Worm (Caenorhabditis elegans) whole organism, early embryonic: Measurements from ENCODE around the gene prx-2.
A peak's percentile ranks its signal among the peaks of the same experiment; 100 is the strongest.

Experiments
- F13C5.2 ChIP-seq: sonication (generic microtip); optimal IDR thresholded peaks from 2 replicates; lab custom pipeline; 2017; ENCODE audit warnings: mild to moderate bottlenecking, missing genetic modification characterization, inconsistent platforms, missing compliant biosample characterization
- aly-1 ChIP-seq: sonication (generic microtip); optimal IDR thresholded peaks from 2 replicates; lab custom pipeline; 2016; ENCODE audit warnings: missing genetic modification characterization, missing compliant biosample characterization
- ama-1 ChIP-seq: fragments of 150-350 bp; optimal IDR thresholded peaks from 2 replicates; lab custom pipeline; 2014
- ceh-13 ChIP-seq: fragments of 200-800 bp; sonication (Bioruptor generic); optimal IDR thresholded peaks from 2 replicates; lab custom pipeline; 2018; ENCODE audit warnings: mild to moderate bottlenecking, missing genetic modification characterization, missing compliant biosample characterization
- ceh-36 ChIP-seq: sonication (generic microtip); optimal IDR thresholded peaks from 2 replicates; lab custom pipeline; 2016; ENCODE audit warnings: missing genetic modification characterization, inconsistent platforms, missing compliant biosample characterization
- ets-7 ChIP-seq: sonication (generic microtip); optimal IDR thresholded peaks from 2 replicates; lab custom pipeline; 2016; ENCODE audit warnings: missing genotype, missing genetic modification characterization, missing compliant biosample characterization
- flt-1 ChIP-seq: fragments of 200-800 bp; sonication (Bioruptor generic); IDR thresholded peaks from 2 replicates; pipeline ENCODE4 v1.3.6; 2022; ENCODE audit warnings: missing genetic modification characterization, missing compliant biosample characterization
- hmbx-1 ChIP-seq: sonication (generic microtip); optimal IDR thresholded peaks from 2 replicates; lab custom pipeline; 2016; ENCODE audit warnings: mild to moderate bottlenecking, missing genetic modification characterization, missing compliant biosample characterization
- hmg-4 ChIP-seq: fragments of 200-800 bp; sonication (Bioruptor generic); optimal IDR thresholded peaks from 2 replicates; lab custom pipeline; 2018; ENCODE audit warnings: mild to moderate bottlenecking, missing genetic modification characterization, missing compliant biosample characterization
- pes-1 ChIP-seq: fragments of 200-800 bp; sonication (Bioruptor generic); IDR thresholded peaks from 2 replicates; pipeline ENCODE4 v1.3.6; 2022; ENCODE audit warnings: missing genetic modification reagents, missing genetic modification characterization, missing compliant biosample characterization
- scrt-1 ChIP-seq: fragments of 200-800 bp; sonication (Bioruptor generic); IDR thresholded peaks from 2 replicates; pipeline ENCODE4 v1.3.6; 2022; ENCODE audit warnings: missing genetic modification characterization, missing compliant biosample characterization
- sea-1 ChIP-seq: fragments of 200-800 bp; sonication (Bioruptor generic); conservative IDR thresholded peaks from 2 replicates; pipeline ENCODE4 v1.3.6; 2022; ENCODE audit warnings: missing genetic modification characterization, missing compliant biosample characterization
- tbx-11 ChIP-seq: fragments of 200-800 bp; sonication (Bioruptor generic); IDR thresholded peaks from 2 replicates; pipeline ENCODE4 v1.3.6; 2022; ENCODE audit warnings: missing genetic modification characterization, missing compliant biosample characterization
- tbx-37 ChIP-seq: fragments of 200-800 bp; sonication (Bioruptor generic); conservative IDR thresholded peaks from 2 replicates; pipeline ENCODE4 v1.3.6; 2022; ENCODE audit warnings: missing genetic modification reagents, missing genetic modification characterization, missing compliant biosample characterization

DNA sequence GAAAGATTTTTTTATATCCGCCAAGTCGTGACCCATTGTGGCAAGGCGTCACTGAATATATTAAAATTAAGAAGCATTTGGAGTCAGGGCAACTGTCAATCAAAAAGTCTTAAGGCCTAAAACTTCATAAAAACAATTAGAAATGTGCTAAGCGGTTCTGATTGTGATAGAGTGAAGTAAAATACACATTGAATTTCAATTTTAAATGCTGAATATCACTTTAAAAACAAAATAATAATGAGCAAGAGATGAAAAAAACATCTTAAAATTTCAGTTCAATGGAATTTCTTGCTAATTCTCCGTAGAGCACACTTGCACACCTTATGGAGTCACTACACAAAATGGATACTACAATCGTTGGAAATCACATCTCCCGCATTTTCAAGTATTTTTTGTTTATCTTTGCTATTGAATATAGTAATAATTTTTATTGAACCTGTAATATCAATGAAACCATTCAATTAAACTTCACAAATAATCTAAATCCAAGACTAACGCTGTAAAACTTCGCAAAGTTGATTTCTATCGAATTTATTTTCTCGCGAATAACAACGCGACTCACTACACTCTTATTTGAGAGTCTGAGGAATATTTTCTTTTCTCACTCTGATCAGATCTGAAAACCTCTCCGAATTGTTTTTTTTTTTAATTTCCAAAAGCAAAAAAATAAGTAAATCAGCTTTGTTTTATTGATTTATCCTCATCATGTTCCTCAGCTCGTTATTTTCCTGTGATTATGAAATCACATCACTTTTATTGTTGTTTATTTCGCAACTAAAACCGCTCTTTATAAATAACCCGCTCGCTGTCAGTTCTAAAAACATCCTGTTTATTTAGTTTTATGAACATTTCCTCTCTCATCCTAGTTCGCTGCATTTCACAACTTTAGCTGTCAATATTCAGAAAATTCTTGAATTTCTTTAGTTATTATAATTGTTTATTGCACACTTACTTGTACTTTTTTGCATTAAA lies 8.2 kb upstream of the prx-2 start, which contains the start of gene mars-1:
- TF ChIP-seq ceh-36 (no peak), flt-1 (GFP tag; lab: Robert Waterston, UW) (no peak), pes-1 (GFP tag; lab: Robert Waterston, UW) (no peak), ets-7 (tag; lab: Kevin White, UChicago) (no peak), aly-1 (tag; lab: Kevin White, UChicago) (no peak), ama-1 (lab: Kevin White, UChicago) (no peak), sea-1 (GFP tag; lab: Robert Waterston, UW) (no peak), ceh-13 (GFP tag; lab: Kevin White, UChicago) (no peak), tbx-37 (peak; percentile 31; the same call in 1 of the 2 replicates), hmbx-1 (tag; lab: Kevin White, UChicago) (no peak), tbx-11 (GFP tag; lab: Robert Waterston, UW) (no peak), scrt-1 (GFP tag; lab: Robert Waterston, UW) (no peak), F13C5.2 (tag; lab: Kevin White, UChicago) (peak; percentile 11), hmg-4 (GFP tag; lab: Kevin White, UChicago) (no peak)
